Worm (Caenorhabditis elegans): ENCODE results near the gene K01D12.9.

ce11 chrV:12405929-12406328 lies 1.5 kb upstream of the K01D12.9 start, which contains the start of gene K01D12.10:
- TF ChIP-seq snpc-4 (tag; optimal IDR thresholded peaks at IDR 0.05) (no peak), R02D3.7 (tag; optimal IDR thresholded peaks at IDR 0.05) (no peak), skn-1 (tag; optimal IDR thresholded peaks at IDR 0.05) (no peak), ceh-82 (tag; optimal IDR thresholded peaks at IDR 0.05) (no peak), zag-1 (tag; optimal IDR thresholded peaks at IDR 0.05) (no peak), fkh-10 (GFP tag; optimal IDR thresholded peaks at IDR 0.05) (no peak), daf-12 (tag; optimal IDR thresholded peaks at IDR 0.05) (no peak), mdl-1 (tag; optimal IDR thresholded peaks at IDR 0.05) (no peak), nhr-11 (tag; optimal IDR thresholded peaks at IDR 0.05) (no peak), aly-2 (tag; optimal IDR thresholded peaks at IDR 0.05) (no peak), nhr-12 (tag; optimal IDR thresholded peaks at IDR 0.05) (no peak), pha-4 (tag; optimal IDR thresholded peaks at IDR 0.05) (no peak), lin-15B (tag; optimal IDR thresholded peaks at IDR 0.05) (no peak)

All from whole organism, L3 larva.